Worm (Caenorhabditis elegans): ENCODE data around the gene cpg-1.

DNA sequence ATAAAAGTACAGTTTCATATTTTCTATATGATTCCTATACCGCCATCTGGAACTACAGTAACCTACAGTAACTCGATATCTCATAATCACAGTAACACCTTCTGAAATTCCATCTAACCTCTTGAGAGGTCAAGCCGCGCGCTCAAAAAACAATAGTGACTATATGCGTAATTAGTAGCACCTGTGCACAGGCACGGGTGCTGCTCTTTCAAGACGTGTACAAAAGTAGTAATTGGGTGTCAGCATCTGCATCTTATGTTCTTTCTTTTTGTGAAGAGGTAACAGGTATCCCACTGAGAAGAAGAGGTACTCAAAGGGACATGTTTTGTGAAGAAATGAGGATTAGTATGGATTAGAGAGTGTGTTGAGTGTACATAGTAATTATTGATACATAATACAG lies 27.8 kb upstream of the cpg-1 start:
- TF ChIP-seq zfp-3 (GFP tag; conservative IDR thresholded peaks at IDR 0.05) = no peak
- no peak for TF ChIP-seq fkh-10 (GFP tag; optimal IDR thresholded peaks at IDR 0.05)
- TF ChIP-seq dpl-1 (GFP tag; optimal IDR thresholded peaks at IDR 0.05) = no peak
- TF ChIP-seq saeg-2 (GFP tag; IDR thresholded peaks at IDR 0.05) = no peak
- no peak for TF ChIP-seq hlh-30 (tag; optimal IDR thresholded peaks at IDR 0.05; ENCODE audit: insufficient read depth)
- no peak for TF ChIP-seq skn-1 (tag; optimal IDR thresholded peaks at IDR 0.05)
- no peak for TF ChIP-seq unc-62 (GFP tag; optimal IDR thresholded peaks at IDR 0.05 in 1 of 2)
- TF ChIP-seq unc-62 (tag; optimal IDR thresholded peaks at IDR 0.05) = no peak

Data from whole organism, L4 larva.